Worm (Caenorhabditis elegans): ENCODE results near the gene clec-265.
A peak's percentile ranks its signal among the peaks of the same experiment; 100 is the strongest.

Gene clec-265

DNA sequence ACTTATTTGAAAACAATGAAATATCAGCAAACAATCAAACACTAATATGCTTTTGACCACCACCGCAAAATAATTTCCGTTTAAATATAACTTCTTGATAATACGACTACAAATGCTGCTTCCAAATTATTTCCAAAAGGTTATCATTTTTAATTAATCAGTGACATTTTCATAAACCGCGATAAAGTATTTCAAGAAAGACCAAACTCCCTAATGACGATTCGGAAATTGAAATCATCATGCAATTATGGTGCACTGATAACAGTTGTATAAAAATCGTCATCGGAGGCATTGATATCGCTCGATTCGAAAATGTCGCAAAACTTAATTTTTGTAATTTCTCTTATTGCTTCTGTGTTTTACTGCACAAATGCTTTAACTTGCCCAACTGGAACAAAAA is at the start of gene clec-265:
TSS of gene clec-265 (plus strand) at position 300 of the 400 bp plus-strand sequence.
- no peak for TF ChIP-seq rnt-1 (tag; optimal IDR thresholded peaks at IDR 0.05)
- no peak for TF ChIP-seq ceh-45 (GFP tag; IDR thresholded peaks at IDR 0.05)
- TF ChIP-seq pat-9 (tag; optimal IDR thresholded peaks at IDR 0.05) = no peak
- TF ChIP-seq pax-1 (tag; optimal IDR thresholded peaks at IDR 0.05) = no peak
- TF ChIP-seq gmeb-2 (tag; optimal IDR thresholded peaks at IDR 0.05) = no peak
- no peak for TF ChIP-seq ets-4 (tag; optimal IDR thresholded peaks at IDR 0.05)
- TF ChIP-seq pha-4 (tag; optimal IDR thresholded peaks at IDR 0.05) = no peak
- TF ChIP-seq ama-1 (optimal IDR thresholded peaks at IDR 0.05) = no peak
- TF ChIP-seq tbx-7 (tag; optimal IDR thresholded peaks at IDR 0.05) = no peak

DNA sequence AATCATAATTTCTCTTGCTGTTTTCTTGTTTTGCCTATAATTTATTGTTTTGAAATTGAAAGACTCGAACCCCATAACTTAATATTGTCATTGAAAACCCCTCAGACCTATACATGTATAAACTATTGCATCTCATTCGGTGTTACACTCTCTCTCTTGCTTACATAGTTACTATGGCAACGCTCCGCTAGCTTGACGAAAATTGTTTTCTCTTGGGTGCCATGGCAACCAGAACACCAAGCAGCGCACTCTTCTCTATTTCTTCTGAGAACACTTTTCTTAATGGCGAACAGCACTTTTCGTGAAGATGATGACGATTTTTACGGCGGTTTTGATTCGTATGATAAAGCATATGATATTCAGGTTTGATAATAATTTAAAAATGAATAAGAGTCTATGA is 47.6 kb upstream of the clec-265 start, which contains the start of gene osm-5:
TSS of gene osm-5 (plus strand) at position 268 of the 400 bp plus-strand sequence.
- no peak for TF ChIP-seq T23F11.4 (GFP tag; optimal IDR thresholded peaks at IDR 0.05)
- no peak for TF ChIP-seq nhr-11 (tag; optimal IDR thresholded peaks at IDR 0.05)
- no peak for TF ChIP-seq pat-9 (tag; optimal IDR thresholded peaks at IDR 0.05)
- no peak for TF ChIP-seq elt-4 (tag; optimal IDR thresholded peaks at IDR 0.05)
- TF ChIP-seq F13H6.1 (tag; optimal IDR thresholded peaks at IDR 0.05) = no peak
- no peak for TF ChIP-seq pha-4 (tag; optimal IDR thresholded peaks at IDR 0.05)
- TF ChIP-seq fax-1 (tag; optimal IDR thresholded peaks at IDR 0.05) = no peak

DNA sequence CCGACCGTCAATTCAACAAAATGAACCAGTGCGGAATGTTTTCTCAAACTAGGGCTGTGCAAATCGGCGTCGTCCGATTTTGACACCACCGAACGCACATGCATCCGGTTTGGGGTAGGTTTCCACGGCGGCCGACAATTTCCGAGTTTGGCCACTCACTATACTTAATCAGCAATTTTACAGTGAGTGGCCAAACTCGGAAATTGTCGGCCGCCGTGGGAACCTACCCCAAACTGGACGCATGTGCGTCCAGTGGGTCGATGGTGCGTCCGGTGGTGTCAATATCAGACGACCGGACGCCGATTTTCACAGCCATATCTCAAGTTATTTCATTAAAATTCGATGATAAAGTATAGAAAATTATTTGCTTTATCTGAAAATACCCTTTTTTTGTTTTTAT is 41.4 kb upstream of the clec-265 start:
- no peak for TF ChIP-seq ceh-18 (tag; optimal IDR thresholded peaks at IDR 0.05)

DNA sequence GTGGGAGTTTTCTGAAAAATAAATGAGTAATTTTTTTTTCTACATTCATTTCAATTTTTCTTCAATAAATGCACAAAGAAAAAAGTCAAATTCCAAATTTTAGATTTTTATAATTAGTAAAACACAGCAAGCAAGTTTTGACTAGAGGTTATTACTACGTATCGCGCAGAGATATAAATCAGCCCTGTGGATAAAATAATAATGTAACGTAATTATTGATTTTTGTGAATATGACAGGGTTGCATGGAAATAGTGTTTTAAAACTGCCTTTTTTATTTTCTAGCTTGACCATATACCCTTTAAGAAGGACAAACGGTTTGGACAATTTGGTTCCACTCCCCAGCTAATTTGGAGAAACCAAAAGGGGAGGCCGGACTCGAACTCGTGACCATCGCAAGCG is 35.3 kb upstream of the clec-265 start:
- TF ChIP-seq ama-1 (optimal IDR thresholded peaks at IDR 0.05) (no peak), hlh-30 (tag; optimal IDR thresholded peaks at IDR 0.05; ENCODE audit: insufficient read depth) (peak; percentile 14), elt-2 (tag; optimal IDR thresholded peaks at IDR 0.05) (no peak), hlh-15 (tag; optimal IDR thresholded peaks at IDR 0.05) (no peak)

ce11 chrX:2996976-2997399 is 34.6 kb upstream of the clec-265 start:
- peak; percentile 42; the same call in 1 of the 2 replicates for TF ChIP-seq unc-3 (GFP tag; conservative IDR thresholded peaks at IDR 0.05)
- TF ChIP-seq unc-3 (tag; optimal IDR thresholded peaks at IDR 0.05) = peak; percentile 85
- TF ChIP-seq pax-1 (tag; optimal IDR thresholded peaks at IDR 0.05) = peak; percentile 90
- TF ChIP-seq ttx-3 (tag; optimal IDR thresholded peaks at IDR 0.05) = peak; percentile 57
- peak; percentile 16 for TF ChIP-seq nhr-232 (tag; optimal IDR thresholded peaks at IDR 0.05)
- TF ChIP-seq madf-2 (tag; optimal IDR thresholded peaks at IDR 0.05) = no peak
- TF ChIP-seq hlh-13 (GFP tag; optimal IDR thresholded peaks at IDR 0.05) = peak; percentile 33
- TF ChIP-seq ahr-1 (tag; optimal IDR thresholded peaks at IDR 0.05) = peak; percentile 27
- TF ChIP-seq ceh-6 (GFP tag; optimal IDR thresholded peaks at IDR 0.05) = peak; percentile 10
- TF ChIP-seq tbx-7 (tag; optimal IDR thresholded peaks at IDR 0.05) = no peak
- peak; percentile 88 for TF ChIP-seq ceh-34 (tag; optimal IDR thresholded peaks at IDR 0.05)
- TF ChIP-seq C38D4.7 (GFP tag; optimal IDR thresholded peaks at IDR 0.05) = no peak
- peak; percentile 79 for TF ChIP-seq syd-9 (tag; optimal IDR thresholded peaks at IDR 0.05)
- peak; percentile 77 for TF ChIP-seq ceh-45 (GFP tag; IDR thresholded peaks at IDR 0.05)
- TF ChIP-seq nfya-1 (tag; optimal IDR thresholded peaks at IDR 0.05) = peak; percentile 97
- TF ChIP-seq pha-2 (tag; optimal IDR thresholded peaks at IDR 0.05) = peak; percentile 48
- TF ChIP-seq ceh-24 (tag; optimal IDR thresholded peaks at IDR 0.05) = no peak
- peak; percentile 96 for TF ChIP-seq rnt-1 (tag; optimal IDR thresholded peaks at IDR 0.05)
- peak; percentile 97 for TF ChIP-seq dve-1 (tag; optimal IDR thresholded peaks at IDR 0.05)
- peak; percentile 82 for TF ChIP-seq ztf-16 (tag; optimal IDR thresholded peaks at IDR 0.05)
- TF ChIP-seq zip-5 (tag; optimal IDR thresholded peaks at IDR 0.05) = peak; percentile 59
- TF ChIP-seq ceh-14 (tag; optimal IDR thresholded peaks at IDR 0.05) = peak; percentile 88
- TF ChIP-seq ceh-31 (tag; optimal IDR thresholded peaks at IDR 0.05) = peak; percentile 95
- no peak for TF ChIP-seq Y22D7AL.16 (tag; optimal IDR thresholded peaks at IDR 0.05)
- TF ChIP-seq T23F11.4 (GFP tag; optimal IDR thresholded peaks at IDR 0.05) = no peak
- TF ChIP-seq pha-4 (tag; optimal IDR thresholded peaks at IDR 0.05) = no peak
- no peak for TF ChIP-seq lim-6 (tag; optimal IDR thresholded peaks at IDR 0.05)
- TF ChIP-seq sox-4 (tag; optimal IDR thresholded peaks at IDR 0.05) = no peak
- TF ChIP-seq ceh-48 (tag; optimal IDR thresholded peaks at IDR 0.05) = peak; percentile 51
- peak; percentile 28 for TF ChIP-seq lin-11 (tag; optimal IDR thresholded peaks at IDR 0.05)
- peak; percentile 97 for TF ChIP-seq ceh-18 (tag; optimal IDR thresholded peaks at IDR 0.05)
- TF ChIP-seq tbx-2 (tag; optimal IDR thresholded peaks at IDR 0.05) = peak; percentile 95
- peak; percentile 55 for TF ChIP-seq pat-9 (tag; optimal IDR thresholded peaks at IDR 0.05)
- peak; percentile 73 for TF ChIP-seq sox-2 (GFP tag; IDR thresholded peaks at IDR 0.05)
- TF ChIP-seq hlh-15 (tag; optimal IDR thresholded peaks at IDR 0.05) = peak; percentile 40
- peak; percentile 75 for TF ChIP-seq elt-2 (tag; optimal IDR thresholded peaks at IDR 0.05)

Data from whole organism, late embryonic.